Fruit fly (Drosophila melanogaster) whole organism, embryonic: ENCODE data around the gene CG46312.

ENCODE experiments used
- Bteb2 ChIP-seq: fragments of 200-800 bp; sonication (Bioruptor generic); optimal IDR thresholded peaks from 2 replicates; lab custom pipeline; 2016; ENCODE audit warnings: missing biosample characterization, missing genetic modification characterization
- CG10209 ChIP-seq: fragments of 200-800 bp; sonication (Bioruptor generic); optimal IDR thresholded peaks from 3 replicates; lab custom pipeline; 2017; ENCODE audit warnings: missing biosample characterization, mild to moderate bottlenecking, missing genetic modification characterization, missing genetic modification reagents
- CG10431 ChIP-seq: fragments of 200-800 bp; sonication (Bioruptor generic); optimal IDR thresholded peaks from 3 replicates; lab custom pipeline; 2018; ENCODE audit warnings: missing biosample characterization, mild to moderate bottlenecking, missing genetic modification characterization
- CG12769 ChIP-seq: fragments of 200-800 bp; sonication (Bioruptor generic); optimal IDR thresholded peaks from 2 replicates; lab custom pipeline; 2019; ENCODE audit warnings: missing biosample characterization, mild to moderate bottlenecking, missing genetic modification characterization, moderate library complexity
- CG14860 ChIP-seq: fragments of 200-800 bp; sonication (Bioruptor generic); IDR thresholded peaks from 3 replicates; pipeline ENCODE4 v1.3.6; 2022; ENCODE audit warnings: missing biosample characterization, missing genetic modification characterization; ENCODE audit not compliant: partially characterized antibody
- CG15601 ChIP-seq: fragments of 200-800 bp; sonication (Bioruptor generic); optimal IDR thresholded peaks from 3 replicates; lab custom pipeline; 2019; ENCODE audit warnings: missing biosample characterization, mild to moderate bottlenecking, missing genetic modification characterization, moderate library complexity
- CG17328 ChIP-seq: fragments of 200-800 bp; sonication (Bioruptor generic); IDR thresholded peaks from 2 replicates; pipeline ENCODE4 v1.3.6; 2022; ENCODE audit warnings: missing biosample characterization, missing genetic modification characterization
- CG17568 ChIP-seq: fragments of 200-800 bp; sonication (Bioruptor generic); optimal IDR thresholded peaks from 2 replicates; lab custom pipeline; 2018; ENCODE audit warnings: missing biosample characterization, mild to moderate bottlenecking, missing genetic modification characterization, moderate library complexity
- CG1792 ChIP-seq: fragments of 200-800 bp; sonication (Bioruptor generic); optimal IDR thresholded peaks from 2 replicates; lab custom pipeline; 2016; ENCODE audit warnings: missing biosample characterization, missing genetic modification characterization
- CG18599 ChIP-seq: fragments of 200-800 bp; sonication (Bioruptor generic); optimal IDR thresholded peaks from 3 replicates; lab custom pipeline; 2017; ENCODE audit warnings: missing biosample characterization, missing genetic modification characterization, mild to moderate bottlenecking, moderate library complexity, missing genetic modification reagents
- CG2712 ChIP-seq: fragments of 200-800 bp; optimal IDR thresholded peaks from 3 replicates; lab custom pipeline; 2019; ENCODE audit warnings: missing biosample characterization, mild to moderate bottlenecking, missing genetic modification characterization, moderate library complexity
- CG2889 ChIP-seq: fragments of 200-800 bp; sonication (Bioruptor generic); IDR thresholded peaks from 3 replicates; pipeline ENCODE4 v1.3.6; 2022; ENCODE audit warnings: missing biosample characterization, missing genetic modification characterization
- CG30020 ChIP-seq: fragments of 200-800 bp; optimal IDR thresholded peaks from 2 replicates; lab custom pipeline; 2019; ENCODE audit warnings: missing biosample characterization, mild to moderate bottlenecking, missing genetic modification characterization, moderate library complexity
- CG30431 ChIP-seq: fragments of 200-800 bp; sonication (Bioruptor generic); optimal IDR thresholded peaks from 2 replicates; lab custom pipeline; 2017; ENCODE audit warnings: missing biosample characterization, missing genetic modification characterization
- CG31365 ChIP-seq: fragments of 200-800 bp; sonication (Bioruptor generic); optimal IDR thresholded peaks from 2 replicates; lab custom pipeline; 2018; ENCODE audit warnings: missing biosample characterization, mild to moderate bottlenecking, missing genetic modification characterization
- CG3847 ChIP-seq: fragments of 200-800 bp; sonication (Bioruptor generic); IDR thresholded peaks from 2 replicates; pipeline ENCODE4 v1.3.6; 2022; ENCODE audit warnings: missing biosample characterization, missing genetic modification characterization
- CG6272 ChIP-seq: fragments of 200-800 bp; sonication (Bioruptor generic); IDR thresholded peaks from 2 replicates; pipeline ENCODE4 v1.3.6; 2022; ENCODE audit warnings: missing biosample characterization, missing genetic modification characterization
- CG6813 ChIP-seq: fragments of 200-800 bp; sonication (Bioruptor generic); optimal IDR thresholded peaks from 2 replicates; lab custom pipeline; 2017; ENCODE audit warnings: missing biosample characterization, missing genetic modification characterization, mild to moderate bottlenecking, moderate library complexity, missing genetic modification reagents
- CG8765 ChIP-seq: fragments of 200-800 bp; sonication (Bioruptor generic); IDR thresholded peaks from 2 replicates; pipeline ENCODE4 v1.3.6; 2022; ENCODE audit warnings: missing biosample characterization, missing genetic modification characterization
- CG9609 ChIP-seq: fragments of 200-800 bp; sonication (Bioruptor generic); optimal IDR thresholded peaks from 3 replicates; lab custom pipeline; 2016; ENCODE audit warnings: missing biosample characterization, missing genetic modification characterization
- CTCF ChIP-seq: fragments of 200-800 bp; sonication (Bioruptor generic); optimal IDR thresholded peaks from 2 replicates; lab custom pipeline; 2017; ENCODE audit warnings: missing biosample characterization, mild to moderate bottlenecking, missing genetic modification characterization, moderate library complexity
- Camta ChIP-seq: fragments of 200-800 bp; sonication (Bioruptor generic); optimal IDR thresholded peaks from 2 replicates; lab custom pipeline; 2016; ENCODE audit warnings: missing biosample characterization, missing genetic modification characterization
- CkIIα-i1 ChIP-seq: fragments of 200-800 bp; sonication (Bioruptor generic); IDR thresholded peaks from 2 replicates; pipeline ENCODE4 v1.3.6; 2022; ENCODE audit warnings: missing biosample characterization, missing genetic modification characterization
- Dp ChIP-seq: fragments of 200-800 bp; sonication (Bioruptor generic); optimal IDR thresholded peaks from 2 replicates; lab custom pipeline; 2018; ENCODE audit warnings: missing biosample characterization, mild to moderate bottlenecking, missing genetic modification characterization, moderate library complexity
- Drgx ChIP-seq: fragments of 200-800 bp; sonication (Bioruptor generic); IDR thresholded peaks from 2 replicates; pipeline ENCODE4 v1.3.6; 2022; ENCODE audit warnings: missing biosample characterization, missing genetic modification characterization
- Eip74EF ChIP-seq, 2 experiments: fragments of 200-800 bp in 1 of 2; fragments of >200 bp in 1 of 2; sonication (Bioruptor generic) in 1 of 2; optimal IDR thresholded peaks; 2 replicates each; lab custom pipeline; 2017 to 2019; ENCODE audit warnings: missing biosample characterization in 2 of 2, missing genetic modification characterization in 2 of 2, mild to moderate bottlenecking in 1 of 2, moderate library complexity in 1 of 2
- Gsc ChIP-seq: fragments of 200-800 bp; sonication (Bioruptor generic); IDR thresholded peaks from 2 replicates; pipeline ENCODE4 v1.3.6; 2022; ENCODE audit warnings: missing biosample characterization, missing genetic modification characterization
- HmgD ChIP-seq: fragments of 200-800 bp; sonication (Bioruptor generic); optimal IDR thresholded peaks from 3 replicates; lab custom pipeline; 2016; ENCODE audit warnings: missing biosample characterization, missing genetic modification characterization
- NC2β ChIP-seq: fragments of 200-800 bp; sonication (Bioruptor generic); optimal IDR thresholded peaks from 2 replicates; lab custom pipeline; 2016; ENCODE audit warnings: missing biosample characterization, missing genetic modification characterization
- Oli ChIP-seq: fragments of 200-800 bp; sonication (Bioruptor generic); optimal IDR thresholded peaks from 2 replicates; lab custom pipeline; 2018; ENCODE audit warnings: missing biosample characterization, mild to moderate bottlenecking, missing genetic modification characterization, moderate library complexity
- Optix ChIP-seq: fragments of 200-800 bp; sonication (Bioruptor generic); IDR thresholded peaks from 3 replicates; pipeline ENCODE4 v1.3.6; 2022; ENCODE audit warnings: missing biosample characterization, missing genetic modification characterization
- Rx ChIP-seq: fragments of 200-800 bp; sonication (Bioruptor generic); IDR thresholded peaks from 2 replicates; pipeline ENCODE4 v1.3.6; 2022; ENCODE audit warnings: missing biosample characterization, missing genetic modification characterization
- Six4 ChIP-seq: fragments of 200-800 bp; sonication (Bioruptor generic); optimal IDR thresholded peaks from 2 replicates; lab custom pipeline; 2016; ENCODE audit warnings: missing biosample characterization, missing genetic modification characterization
- Stat92E ChIP-seq, 3 experiments: fragments of >200 bp in 2 of 3; fragments of 200-800 bp in 1 of 3; sonication (Bioruptor generic) in 1 of 3; optimal IDR thresholded peaks; 2 replicates each; lab custom pipeline; 2017 to 2019; ENCODE audit warnings: missing biosample characterization in 3 of 3, missing genetic modification characterization in 3 of 3, mild to moderate bottlenecking in 1 of 3, moderate library complexity in 1 of 3
- Tbp ChIP-seq: fragments of >200 bp; optimal IDR thresholded peaks from 2 replicates; lab custom pipeline; 2018; ENCODE audit warnings: missing biosample characterization, missing genetic modification characterization
- YL-1 ChIP-seq: fragments of 200-800 bp; sonication (Bioruptor generic); optimal IDR thresholded peaks from 3 replicates; lab custom pipeline; 2017; ENCODE audit warnings: missing biosample characterization, mild to moderate bottlenecking, missing genetic modification characterization
- ash1 ChIP-seq: fragments of 200-800 bp; sonication (Bioruptor generic); optimal IDR thresholded peaks from 2 replicates; lab custom pipeline; 2018; ENCODE audit warnings: missing biosample characterization, mild to moderate bottlenecking, missing genetic modification characterization
- chinmo ChIP-seq: fragments of 200-800 bp; sonication (Bioruptor generic); IDR thresholded peaks from 4 replicates; pipeline ENCODE4 v1.3.6; 2022; ENCODE audit warnings: missing biosample characterization, missing genetic modification characterization; ENCODE audit not compliant: partially characterized antibody
- crol ChIP-seq: fragments of 200-800 bp; sonication (Bioruptor generic); IDR thresholded peaks from 2 replicates; pipeline ENCODE4 v1.3.6; 2022; ENCODE audit warnings: missing biosample characterization, missing genetic modification characterization
- da ChIP-seq: fragments of 200-800 bp; sonication (Bioruptor generic); optimal IDR thresholded peaks from 2 replicates; lab custom pipeline; 2016; ENCODE audit warnings: missing biosample characterization, missing genetic modification characterization
- disco-r ChIP-seq: fragments of 200-800 bp; sonication (Bioruptor generic); optimal IDR thresholded peaks from 2 replicates; lab custom pipeline; 2016; ENCODE audit warnings: missing biosample characterization, missing genetic modification characterization
- gsb ChIP-seq: fragments of 200-800 bp; sonication (Bioruptor generic); IDR thresholded peaks from 2 replicates; pipeline ENCODE4 v1.3.6; 2022; ENCODE audit warnings: missing biosample characterization, missing genetic modification characterization
- lola ChIP-seq, 3 experiments: fragments of >200 bp in 2 of 3; fragments of 200-800 bp in 1 of 3; sonication (Bioruptor generic) in 1 of 3; optimal IDR thresholded peaks; 2 replicates each; lab custom pipeline; 2017 to 2019; ENCODE audit warnings: missing biosample characterization in 3 of 3, missing genetic modification characterization in 3 of 3, mild to moderate bottlenecking in 1 of 3, moderate library complexity in 1 of 3
- otp ChIP-seq: fragments of 200-800 bp; sonication (Bioruptor generic); IDR thresholded peaks from 3 replicates; pipeline ENCODE4, ENCODE4 v1.3.6; 2022; ENCODE audit warnings: missing biosample characterization, missing genetic modification characterization
- pan ChIP-seq, 4 experiments: fragments of >200 bp in 3 of 4; fragments of 200-800 bp in 1 of 4; sonication (Bioruptor generic) in 1 of 4; optimal IDR thresholded peaks in 3 of 4; IDR thresholded peaks in 1 of 4; 2 replicates each; pipeline versions ENCODE4 v1.3.6 to Lab custom; 2017 to 2022; ENCODE audit warnings: missing biosample characterization in 2 of 4, missing genetic modification characterization in 2 of 4, mixed read lengths in 1 of 4
- prd ChIP-seq, 3 experiments: fragments of >200 bp in 2 of 3; fragments of 200-800 bp in 1 of 3; sonication (Bioruptor generic) in 1 of 3; optimal IDR thresholded peaks in 2 of 3; IDR thresholded peaks in 1 of 3; 2 replicates in 2 of 3; 3 replicates in 1 of 3; pipeline versions ENCODE4 v1.3.6 to Lab custom; 2017 to 2022; ENCODE audit warnings: missing biosample characterization in 1 of 3, missing genetic modification characterization in 1 of 3
- psq ChIP-seq: fragments of 200-800 bp; sonication (Bioruptor generic); optimal IDR thresholded peaks from 2 replicates; lab custom pipeline; 2017; ENCODE audit warnings: missing biosample characterization, missing genetic modification characterization
- run ChIP-seq: fragments of 200-800 bp; sonication (Bioruptor generic); optimal IDR thresholded peaks from 3 replicates; lab custom pipeline; 2018; ENCODE audit warnings: missing biosample characterization, mild to moderate bottlenecking, missing genetic modification characterization
- slp2 ChIP-seq: fragments of 200-800 bp; sonication (Bioruptor generic); optimal IDR thresholded peaks from 2 replicates; lab custom pipeline; 2016; ENCODE audit warnings: missing biosample characterization, missing genetic modification characterization
- tna ChIP-seq: fragments of 200-800 bp; sonication (Bioruptor generic); IDR thresholded peaks from 2 replicates; pipeline ENCODE4 v1.3.6; 2022; ENCODE audit warnings: missing biosample characterization, missing genetic modification characterization; ENCODE audit not compliant: partially characterized antibody

Gene CG46312

dm6 chrX:15986654-15987053 is 5.1 kb downstream of the CG46312 start, which contains the start of gene ND-20 (continued):
- TF ChIP-seq disco-r (no peak), CG9609 (GFP tag; lab: Kevin White, UChicago) (no peak), otp (GFP tag; lab: Robert Waterston, UW) (no peak), Rx (GFP tag; lab: Robert Waterston, UW) (no peak), Eip74EF (GFP tag; optimal IDR thresholded peaks at IDR 0.05; lab: Kevin White, UChicago) (peak in 1 of 2 experiments; percentile 95), CkIIα-i1 (no peak), Camta (GFP tag; lab: Kevin White, UChicago) (no peak), Gsc (GFP tag; lab: Robert Waterston, UW) (no peak), CG8765 (GFP tag; lab: Robert Waterston, UW) (no peak), Stat92E (GFP tag; optimal IDR thresholded peaks at IDR 0.05; lab: Kevin White, UChicago) (peak in 1 of 3 experiments; percentile 90), psq (GFP tag; lab: Kevin White, UChicago) (no peak), run (tag; lab: Kevin White, UChicago) (no peak), crol (GFP tag; lab: Robert Waterston, UW) (no peak), CG6813 (GFP tag; lab: Kevin White, UChicago) (no peak), CG10431 (no peak), YL-1 (GFP tag; lab: Kevin White, UChicago) (peak; percentile 61), lola (GFP tag; optimal IDR thresholded peaks at IDR 0.05; lab: Kevin White, UChicago) (peak in 1 of 3 experiments; percentile 99), CG3847 (GFP tag; lab: Robert Waterston, UW) (0 out of 2 replicates have a peak, but pooled peaks have one; percentile 22), Drgx (no peak), da (no peak), CG15601 (no peak), HmgD (GFP tag; lab: Kevin White, UChicago) (peak; percentile 38), slp2 (GFP tag; lab: Kevin White, UChicago) (no peak), ash1 (GFP tag; lab: Kevin White, UChicago) (no peak), CG30431 (GFP tag; lab: Kevin White, UChicago) (no peak), chinmo (GFP tag; lab: Robert Waterston, UW) (no peak), CG17328 (GFP tag; lab: Robert Waterston, UW) (no peak), CG1792 (GFP tag; lab: Kevin White, UChicago) (no peak), Tbp (GFP tag; lab: Kevin White, UChicago) (no peak), Dp (GFP tag; lab: Kevin White, UChicago) (peak; percentile 21), CG30020 (tag; lab: Kevin White, UChicago) (peak; percentile 97), CG14860 (GFP tag; lab: Robert Waterston, UW) (no peak), Oli (tag; lab: Kevin White, UChicago) (no peak), CTCF (no peak), CG2889 (GFP tag; lab: Robert Waterston, UW) (no peak), prd (optimal IDR thresholded peaks at IDR 0.05; lab: Kevin White, UChicago) (no peak), prd (GFP tag; IDR thresholded peaks at IDR 0.05; lab: Robert Waterston, UW) (no peak), pan (optimal IDR thresholded peaks at IDR 0.05; lab: Kevin White, UChicago) (no peak), pan (GFP tag; optimal IDR thresholded peaks at IDR 0.05 in 1 of 2, IDR thresholded peaks at IDR 0.05 in 1 of 2) (no peak), CG2712 (tag; lab: Kevin White, UChicago) (peak; percentile 43), CG6272 (GFP tag; lab: Robert Waterston, UW) (no peak), NC2β (peak; percentile 4), CG17568 (no peak), Six4 (GFP tag; lab: Kevin White, UChicago) (no peak), Bteb2 (GFP tag; lab: Kevin White, UChicago) (peak; percentile 9), gsb (GFP tag; lab: Robert Waterston, UW) (no peak), tna (GFP tag; lab: Robert Waterston, UW) (no peak), CG12769 (no peak), CG10209 (GFP tag; lab: Kevin White, UChicago) (no peak), Optix (GFP tag; lab: Robert Waterston, UW) (no peak), CG31365 (tag; lab: Kevin White, UChicago) (no peak), CG18599 (no peak)
